Worm (Caenorhabditis elegans): ENCODE measurements around the gene C28G1.6.

C28G1.6 gene

DNA sequence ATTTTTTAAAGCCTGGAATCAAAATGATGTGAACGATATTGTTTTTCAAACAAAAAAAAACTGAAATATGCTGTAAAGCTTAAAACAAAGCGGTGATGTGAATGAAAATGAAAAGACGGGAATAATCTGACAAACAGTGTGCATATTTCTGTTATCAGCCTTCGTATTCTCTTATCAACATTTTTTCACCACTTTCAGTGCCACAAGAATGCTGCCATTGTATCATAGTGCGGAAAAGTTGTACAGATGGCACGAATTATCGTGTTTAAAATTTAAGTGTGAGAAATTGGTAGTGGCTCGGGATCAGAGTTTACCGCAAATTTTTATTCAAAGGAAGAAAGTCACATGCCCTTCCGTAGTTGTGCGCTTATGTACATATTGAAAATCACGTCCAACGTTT, 6.6 kb downstream of the C28G1.6 start, which contains the start of gene ifd-1:
Gene ifd-1 (minus strand): TSS at position 12 of the 400 bp plus-strand sequence.
- TF ChIP-seq med-1 (GFP tag; optimal IDR thresholded peaks at IDR 0.05; ENCODE audit: insufficient read depth) (no peak), cog-1 (tag; optimal IDR thresholded peaks at IDR 0.05) (no peak), ztf-23 (GFP tag; IDR thresholded peaks at IDR 0.05) (no peak), ztf-29 (GFP tag; IDR thresholded peaks at IDR 0.05) (no peak), ref-1 (GFP tag; conservative IDR thresholded peaks at IDR 0.05) (no peak), klf-2 (GFP tag; conservative IDR thresholded peaks at IDR 0.05) (no peak), T22C8.4 (GFP tag; IDR thresholded peaks at IDR 0.05) (no peak), tab-1 (GFP tag; IDR thresholded peaks at IDR 0.05) (no peak), flt-1 (GFP tag; IDR thresholded peaks at IDR 0.05) (no peak)

DNA sequence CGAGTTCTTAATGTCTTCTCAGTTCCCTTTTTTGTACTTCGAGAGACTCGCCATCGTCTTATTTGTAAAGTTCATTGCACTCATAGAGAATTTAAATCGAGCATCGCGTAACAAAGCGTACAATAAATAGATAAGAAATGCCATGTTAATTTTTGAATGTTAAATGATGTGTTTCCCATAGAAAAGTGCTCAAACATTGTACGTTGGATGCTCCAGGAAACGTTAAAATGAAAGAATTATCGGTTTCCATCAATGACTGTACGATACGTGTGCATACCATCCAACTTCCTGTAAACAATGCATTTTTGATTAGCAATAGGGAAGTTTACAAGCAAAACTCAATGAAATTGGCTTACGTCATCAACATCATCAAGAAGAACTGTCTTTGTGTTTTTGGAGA, 10.4 kb downstream of the C28G1.6 start:
- TF ChIP-seq ref-1 (GFP tag; conservative IDR thresholded peaks at IDR 0.05) (no peak), T22C8.4 (GFP tag; IDR thresholded peaks at IDR 0.05) (no peak), med-1 (GFP tag; optimal IDR thresholded peaks at IDR 0.05; ENCODE audit: insufficient read depth) (no peak), tab-1 (GFP tag; IDR thresholded peaks at IDR 0.05) (no peak), klf-2 (GFP tag; conservative IDR thresholded peaks at IDR 0.05) (no peak), ztf-29 (GFP tag; IDR thresholded peaks at IDR 0.05) (no peak), cog-1 (tag; optimal IDR thresholded peaks at IDR 0.05) (no peak), ztf-23 (GFP tag; IDR thresholded peaks at IDR 0.05) (no peak), flt-1 (GFP tag; IDR thresholded peaks at IDR 0.05) (no peak)

DNA sequence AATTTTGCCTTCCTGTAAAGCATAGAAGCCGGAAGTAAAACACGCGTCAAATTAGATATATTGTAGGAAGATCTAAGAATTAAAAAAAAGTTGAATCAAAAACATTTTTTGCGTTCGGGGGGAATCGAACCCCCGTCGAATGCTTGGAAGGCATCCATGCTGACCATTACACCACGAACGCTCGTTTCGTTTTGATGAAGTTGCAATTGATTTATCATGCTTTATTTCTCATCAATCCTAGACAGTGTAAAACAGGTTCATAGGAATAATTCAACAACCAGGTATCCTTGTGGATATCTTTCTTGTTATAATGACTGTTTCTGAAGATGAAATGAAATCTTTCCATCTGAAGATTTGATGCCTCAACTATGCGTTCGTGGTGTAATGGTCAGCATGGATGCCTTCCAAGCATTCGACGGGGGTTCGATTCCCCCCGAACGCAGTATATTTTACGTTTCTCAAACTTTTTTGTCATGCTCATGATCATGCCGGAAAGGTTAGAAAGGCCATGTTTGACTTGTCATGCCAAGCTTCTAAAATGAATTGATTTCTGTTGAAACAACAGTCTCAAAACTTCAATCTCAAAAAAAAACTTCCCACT, 11.1 kb downstream of the C28G1.6 start:
- TF ChIP-seq flt-1 (GFP tag; IDR thresholded peaks at IDR 0.05) = no peak
- TF ChIP-seq ztf-23 (GFP tag; IDR thresholded peaks at IDR 0.05) = no peak
- TF ChIP-seq ref-1 (GFP tag; conservative IDR thresholded peaks at IDR 0.05) = no peak
- no peak for TF ChIP-seq tab-1 (GFP tag; IDR thresholded peaks at IDR 0.05)
- TF ChIP-seq klf-2 (GFP tag; conservative IDR thresholded peaks at IDR 0.05) = no peak
- TF ChIP-seq cog-1 (tag; optimal IDR thresholded peaks at IDR 0.05) = no peak
- TF ChIP-seq T22C8.4 (GFP tag; IDR thresholded peaks at IDR 0.05) = no peak
- TF ChIP-seq ztf-29 (GFP tag; IDR thresholded peaks at IDR 0.05) = no peak
- TF ChIP-seq med-1 (GFP tag; optimal IDR thresholded peaks at IDR 0.05; ENCODE audit: insufficient read depth) = no peak

DNA sequence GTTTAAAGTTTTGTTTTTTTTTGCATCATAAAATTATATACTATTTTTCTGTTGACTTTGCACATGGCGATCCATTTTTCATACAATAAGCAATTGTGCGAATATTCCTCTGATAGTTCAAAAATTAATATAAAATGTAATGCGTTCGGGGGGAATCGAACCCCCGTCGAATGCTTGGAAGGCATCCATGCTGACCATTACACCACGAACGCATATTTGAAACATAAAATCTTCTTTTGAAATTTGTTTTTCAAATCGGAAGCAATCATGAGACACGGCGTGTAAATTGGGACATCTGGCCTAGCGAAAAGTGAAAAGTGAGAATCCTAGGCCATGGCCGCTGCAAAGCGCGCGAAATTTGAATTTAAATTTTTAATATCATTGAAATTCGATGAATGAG, 12.6 kb downstream of the C28G1.6 start:
- TF ChIP-seq T22C8.4 (GFP tag; IDR thresholded peaks at IDR 0.05) = peak; percentile 8; the same call in 1 of the 2 replicates

DNA sequence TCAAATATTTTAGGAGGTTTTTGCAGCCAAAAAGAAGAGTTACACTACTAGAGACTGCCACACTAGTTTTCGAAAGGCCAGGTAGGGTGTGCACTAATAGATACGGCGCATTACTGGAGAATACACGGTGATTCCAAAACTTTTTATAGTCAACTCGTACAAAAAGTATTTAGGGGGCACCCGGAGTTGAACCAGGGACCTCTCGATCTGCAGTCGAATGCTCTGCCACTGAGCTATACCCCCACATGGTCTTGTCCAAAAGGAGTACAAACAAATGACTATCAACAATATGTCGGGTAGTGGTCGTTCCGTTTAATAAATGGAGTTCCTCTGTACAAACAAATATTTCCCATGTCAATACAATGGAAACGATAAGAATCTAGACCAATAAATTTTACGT, 13.1 kb downstream of the C28G1.6 start:
- TF ChIP-seq tab-1 (GFP tag; IDR thresholded peaks at IDR 0.05) = peak; percentile 80
- TF ChIP-seq ztf-23 (GFP tag; IDR thresholded peaks at IDR 0.05) = peak; percentile 69; the same call in 1 of the 2 replicates
- peak; percentile 89 for TF ChIP-seq flt-1 (GFP tag; IDR thresholded peaks at IDR 0.05)
- TF ChIP-seq cog-1 (tag; optimal IDR thresholded peaks at IDR 0.05) = no peak
- TF ChIP-seq ref-1 (GFP tag; conservative IDR thresholded peaks at IDR 0.05) = peak; percentile 48; the same call in 1 of the 2 replicates
- no peak for TF ChIP-seq med-1 (GFP tag; optimal IDR thresholded peaks at IDR 0.05; ENCODE audit: insufficient read depth)
- TF ChIP-seq ztf-29 (GFP tag; IDR thresholded peaks at IDR 0.05) = no peak
- TF ChIP-seq T22C8.4 (GFP tag; IDR thresholded peaks at IDR 0.05) = peak; percentile 51
- peak; percentile 65; the same call in 1 of the 2 replicates for TF ChIP-seq klf-2 (GFP tag; conservative IDR thresholded peaks at IDR 0.05)

DNA sequence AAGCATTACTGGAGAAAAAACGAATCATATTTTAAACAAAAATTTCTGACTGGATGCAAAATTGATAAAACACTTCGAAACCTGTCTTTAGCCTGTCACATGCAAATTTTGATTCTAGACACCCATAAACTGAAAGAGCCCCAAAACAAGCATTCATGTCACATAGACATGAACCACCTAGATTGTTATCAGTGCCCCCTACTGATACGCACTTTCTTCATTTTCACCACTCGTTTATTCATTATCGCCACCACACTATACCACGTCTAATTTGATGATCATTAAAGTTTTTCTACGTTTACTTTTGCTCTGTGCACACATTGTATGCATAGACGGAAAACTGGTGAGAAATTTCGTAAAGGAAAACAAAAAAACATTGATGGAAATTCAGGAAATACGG, 19.1 kb downstream of the C28G1.6 start, which contains the start of gene cnnm-2:
Gene cnnm-2 (plus strand): TSS at position 190 of the 400 bp plus-strand sequence.
- TF ChIP-seq ztf-29 (GFP tag; IDR thresholded peaks at IDR 0.05) = no peak
- TF ChIP-seq klf-2 (GFP tag; conservative IDR thresholded peaks at IDR 0.05) = no peak
- no peak for TF ChIP-seq med-1 (GFP tag; optimal IDR thresholded peaks at IDR 0.05; ENCODE audit: insufficient read depth)
- no peak for TF ChIP-seq tab-1 (GFP tag; IDR thresholded peaks at IDR 0.05)
- no peak for TF ChIP-seq cog-1 (tag; optimal IDR thresholded peaks at IDR 0.05)
- no peak for TF ChIP-seq ztf-23 (GFP tag; IDR thresholded peaks at IDR 0.05)
- no peak for TF ChIP-seq ref-1 (GFP tag; conservative IDR thresholded peaks at IDR 0.05)
- TF ChIP-seq T22C8.4 (GFP tag; IDR thresholded peaks at IDR 0.05) = no peak
- no peak for TF ChIP-seq flt-1 (GFP tag; IDR thresholded peaks at IDR 0.05)

DNA sequence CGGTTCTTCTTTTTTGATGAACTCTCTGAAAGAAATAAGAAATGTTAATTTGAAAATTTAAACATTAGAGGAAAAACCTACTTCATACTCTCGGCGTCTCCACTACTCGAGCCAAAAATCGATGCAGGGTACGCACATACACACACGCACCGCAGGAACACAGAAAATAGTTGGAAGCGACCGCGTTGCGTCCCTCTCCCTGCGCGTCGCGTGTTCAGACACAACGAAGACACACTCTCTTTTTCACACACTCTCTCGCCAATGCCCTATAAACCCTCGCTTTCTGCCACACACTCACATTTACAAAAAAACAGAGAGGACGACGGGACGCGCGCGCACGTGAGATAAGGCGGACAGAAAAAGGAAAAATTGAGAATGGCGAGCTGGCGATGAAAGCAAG, 20.2 kb downstream of the C28G1.6 start, which contains the start of gene R04E5.9:
Gene R04E5.9 (minus strand): TSS at position 235 of the 400 bp plus-strand sequence.
- TF ChIP-seq ref-1 (GFP tag; conservative IDR thresholded peaks at IDR 0.05) = no peak
- TF ChIP-seq klf-2 (GFP tag; conservative IDR thresholded peaks at IDR 0.05) = no peak
- TF ChIP-seq ztf-23 (GFP tag; IDR thresholded peaks at IDR 0.05) = no peak
- TF ChIP-seq med-1 (GFP tag; optimal IDR thresholded peaks at IDR 0.05; ENCODE audit: insufficient read depth) = no peak
- 0 out of 2 replicates have a peak, but pooled peaks have one; percentile 26 for TF ChIP-seq flt-1 (GFP tag; IDR thresholded peaks at IDR 0.05)
- TF ChIP-seq cog-1 (tag; optimal IDR thresholded peaks at IDR 0.05) = peak; percentile 78
- TF ChIP-seq tab-1 (GFP tag; IDR thresholded peaks at IDR 0.05) = no peak
- TF ChIP-seq T22C8.4 (GFP tag; IDR thresholded peaks at IDR 0.05) = peak; percentile 69
- TF ChIP-seq ztf-29 (GFP tag; IDR thresholded peaks at IDR 0.05) = no peak

DNA sequence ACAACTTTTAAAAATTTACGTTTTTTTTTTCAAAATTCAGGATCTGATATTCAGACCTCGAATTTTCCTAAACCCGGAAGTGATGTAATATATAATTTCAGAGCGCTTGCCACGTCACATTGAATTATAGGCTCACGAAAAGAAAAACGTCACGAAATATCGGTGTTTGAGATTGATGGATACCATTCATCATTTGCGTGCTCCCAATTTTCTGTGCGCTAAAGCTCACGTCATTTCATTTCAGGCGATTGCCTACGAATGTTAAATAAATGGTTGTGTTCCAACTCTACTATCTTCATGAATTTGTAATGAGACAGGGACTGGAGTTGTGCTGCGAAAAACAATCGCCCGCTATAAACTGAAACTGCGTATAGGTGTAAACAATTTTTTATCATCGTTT, 22.3 kb downstream of the C28G1.6 start:
- TF ChIP-seq klf-2 (GFP tag; conservative IDR thresholded peaks at IDR 0.05) (no peak), cog-1 (tag; optimal IDR thresholded peaks at IDR 0.05) (no peak), flt-1 (GFP tag; IDR thresholded peaks at IDR 0.05) (no peak), ref-1 (GFP tag; conservative IDR thresholded peaks at IDR 0.05) (no peak), ztf-29 (GFP tag; IDR thresholded peaks at IDR 0.05) (no peak), ztf-23 (GFP tag; IDR thresholded peaks at IDR 0.05) (no peak), T22C8.4 (GFP tag; IDR thresholded peaks at IDR 0.05) (no peak), tab-1 (GFP tag; IDR thresholded peaks at IDR 0.05) (no peak), med-1 (GFP tag; optimal IDR thresholded peaks at IDR 0.05; ENCODE audit: insufficient read depth) (no peak)

DNA sequence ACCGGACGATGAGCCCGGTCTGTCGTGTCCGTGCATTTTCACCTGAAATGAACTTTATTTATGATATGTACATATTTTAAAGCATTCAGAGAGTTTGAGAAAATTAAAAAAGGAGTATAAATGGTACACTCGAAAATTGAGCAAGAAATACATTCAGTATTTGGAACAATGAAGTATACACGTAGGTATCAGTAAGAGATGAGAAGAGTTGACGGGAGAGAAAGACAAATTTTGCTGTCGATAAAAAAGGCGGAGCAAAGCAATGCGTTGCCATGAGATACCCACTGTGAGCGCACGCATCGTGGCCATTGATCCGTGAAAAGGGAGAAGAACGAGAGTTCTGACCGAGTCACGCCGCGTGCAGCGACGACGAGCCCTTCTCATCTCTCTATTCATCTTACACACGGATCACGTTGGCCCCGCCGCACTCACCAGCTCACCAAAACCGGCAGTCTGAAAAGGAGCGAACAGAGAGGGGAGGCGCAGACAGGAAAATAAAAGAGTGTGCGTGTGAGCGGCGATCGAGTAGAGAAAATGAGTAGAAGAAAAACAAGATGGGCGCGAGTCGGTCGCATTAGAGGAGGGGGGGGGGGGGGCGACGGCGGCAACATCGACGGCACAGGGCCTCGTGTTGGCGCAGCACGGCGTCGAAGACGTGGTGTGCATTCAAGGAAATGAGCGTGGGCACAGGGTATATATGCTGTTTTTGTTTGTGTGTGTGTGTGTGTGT, 24.8 kb downstream of the C28G1.6 start, which contains the start of gene R04E5.8:
Gene R04E5.8 (minus strand): TSS at position 51 of the 730 bp plus-strand sequence.
- 0 out of 2 replicates have a peak, but pooled peaks have one; percentile 41 for TF ChIP-seq flt-1 (GFP tag; IDR thresholded peaks at IDR 0.05)
- TF ChIP-seq ztf-23 (GFP tag; IDR thresholded peaks at IDR 0.05) = no peak

Data from whole organism, midembryonic.